Worm (Caenorhabditis elegans): Measurements from ENCODE around the gene Y38E10A.14.
A peak's percentile ranks its signal among the peaks of the same experiment; 100 is the strongest.

Y38E10A.14 gene

ce11 chrII:12630888-12631287 lies 6.6 kb upstream of the Y38E10A.14 start, which contains the start of gene Y38E10A.34:
Gene Y38E10A.34, plus strand, starts transcription at chrII:12631188.
- TF ChIP-seq efl-1 (optimal IDR thresholded peaks at IDR 0.05) (no peak), efl-1 (GFP tag; optimal IDR thresholded peaks at IDR 0.05 in 1 of 2) (peak in 1 of 2 experiments; percentile 18), nhr-85 (tag) (peak; percentile 53), unc-98 (GFP tag; IDR thresholded peaks at IDR 0.05) (no peak), vab-15 (tag; optimal IDR thresholded peaks at IDR 0.05) (no peak), sptf-1 (tag; optimal IDR thresholded peaks at IDR 0.05) (no peak), nhr-84 (tag; optimal IDR thresholded peaks at IDR 0.05) (no peak), egl-13 (tag; optimal IDR thresholded peaks at IDR 0.05) (no peak), lin-35 (GFP tag; optimal IDR thresholded peaks at IDR 0.05) (no peak)

DNA sequence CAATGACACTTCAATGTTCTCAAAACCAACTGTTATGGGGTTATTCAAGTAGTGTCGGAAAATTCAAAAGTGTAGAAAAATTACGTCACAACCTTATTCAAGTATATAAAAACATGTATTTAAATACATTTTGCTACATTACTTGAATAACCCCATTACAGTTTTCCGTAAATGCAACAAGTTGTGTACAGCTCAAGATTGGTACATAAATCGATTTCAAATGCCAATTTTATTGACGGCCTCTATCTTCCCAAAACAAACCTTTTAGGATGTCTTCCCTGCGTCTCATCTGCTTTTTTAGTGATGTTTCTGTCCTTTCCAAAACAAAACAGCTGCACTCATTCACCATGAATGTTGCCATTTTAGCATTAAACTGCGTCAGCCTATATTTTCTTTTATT lies 5.1 kb upstream of the Y38E10A.14 start, which contains the start of gene Y38E10A.28:
Y38E10A.28 (plus strand) TSS at position 301 of the 400 bp plus-strand sequence.
- TF ChIP-seq snu-23 (GFP tag; optimal IDR thresholded peaks at IDR 0.05) (no peak), swsn-7 (tag; optimal IDR thresholded peaks at IDR 0.05) (no peak), C34B4.2 (tag; optimal IDR thresholded peaks at IDR 0.05) (no peak), C04F5.9 (tag; optimal IDR thresholded peaks at IDR 0.05) (no peak), zip-4 (GFP tag; optimal IDR thresholded peaks at IDR 0.05) (no peak), nhr-12 (tag; optimal IDR thresholded peaks at IDR 0.05) (no peak), rnt-1 (tag; optimal IDR thresholded peaks at IDR 0.05) (no peak), grh-1 (GFP tag; IDR thresholded peaks at IDR 0.05) (no peak), irx-1 (tag; optimal IDR thresholded peaks at IDR 0.05) (no peak)

DNA sequence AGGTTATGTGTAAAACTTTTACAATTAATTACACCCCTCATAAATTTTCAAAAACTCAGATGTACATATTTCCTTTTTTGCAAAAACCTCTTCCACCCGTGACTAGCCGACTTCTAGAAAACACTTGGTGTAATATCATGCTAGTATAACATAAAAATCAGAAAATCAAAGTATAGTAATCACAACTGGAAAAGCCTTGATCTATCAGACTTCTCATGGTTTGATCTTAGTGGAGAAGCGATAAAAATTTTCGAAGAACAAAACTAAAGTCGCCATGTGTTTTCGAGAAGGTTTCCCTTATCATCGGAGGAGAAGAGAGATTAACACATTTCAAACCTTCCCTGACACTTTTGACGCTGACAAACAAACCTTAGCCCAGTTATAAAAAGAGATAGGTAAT lies 4.2 kb upstream of the Y38E10A.14 start, which contains the start of gene nspe-5:
nspe-5 (plus strand) TSS at position 301 of the 400 bp plus-strand sequence.
- TF ChIP-seq nhr-20 (tag; optimal IDR thresholded peaks at IDR 0.05): peak; percentile 34
- TF ChIP-seq isw-1 (GFP tag; IDR thresholded peaks at IDR 0.05): no peak
- no peak for TF ChIP-seq efl-1 (optimal IDR thresholded peaks at IDR 0.05)
- TF ChIP-seq efl-1 (GFP tag; optimal IDR thresholded peaks at IDR 0.05 in 1 of 2): peak in 1 of 2 experiments; percentile 18
- no peak for TF ChIP-seq unc-86 (tag; optimal IDR thresholded peaks at IDR 0.05)
- peak in 1 of 6 experiments; percentile 21 for TF ChIP-seq elt-3 (tag; optimal IDR thresholded peaks at IDR 0.05)
- TF ChIP-seq vab-15 (tag; optimal IDR thresholded peaks at IDR 0.05): no peak
- peak; percentile 12 for TF ChIP-seq blmp-1 (tag; optimal IDR thresholded peaks at IDR 0.05)
- TF ChIP-seq fkh-8 (tag; optimal IDR thresholded peaks at IDR 0.05): no peak
- peak; percentile 10 for TF ChIP-seq snu-23 (GFP tag; optimal IDR thresholded peaks at IDR 0.05)
- no peak for TF ChIP-seq sox-4 (tag; optimal IDR thresholded peaks at IDR 0.05)
- peak; percentile 4 for TF ChIP-seq nhr-85 (tag)
- TF ChIP-seq lin-13 (GFP tag; optimal IDR thresholded peaks at IDR 0.05): no peak
- no peak for TF ChIP-seq zag-1 (tag; optimal IDR thresholded peaks at IDR 0.05)
- no peak for TF ChIP-seq lin-15B (tag; optimal IDR thresholded peaks at IDR 0.05)
- peak; percentile 1 for TF ChIP-seq lin-14 (GFP tag; optimal IDR thresholded peaks at IDR 0.05)

ce11 chrII:12626887-12627286 lies 2.6 kb upstream of the Y38E10A.14 start, which contains the start of gene nspe-7:
Gene nspe-7, plus strand, starts transcription at chrII:12627187.
- TF ChIP-seq ces-1 (GFP tag; optimal IDR thresholded peaks at IDR 0.05) (no peak), elt-3 (tag; optimal IDR thresholded peaks at IDR 0.05) (no peak), nhr-12 (tag; optimal IDR thresholded peaks at IDR 0.05) (no peak), nhr-11 (tag; optimal IDR thresholded peaks at IDR 0.05) (no peak), nhr-20 (tag; optimal IDR thresholded peaks at IDR 0.05) (no peak), alr-1 (tag; optimal IDR thresholded peaks at IDR 0.05; ENCODE audit: borderline replicate concordance) (no peak), aha-1 (tag; optimal IDR thresholded peaks at IDR 0.05) (no peak), nhr-90 (tag; optimal IDR thresholded peaks at IDR 0.05; ENCODE audit: poor library complexity) (no peak), nhr-28 (tag; optimal IDR thresholded peaks at IDR 0.05) (no peak), unc-130 (tag; optimal IDR thresholded peaks at IDR 0.05) (no peak), mab-9 (GFP tag; IDR thresholded peaks at IDR 0.05) (no peak), nhr-71 (tag; optimal IDR thresholded peaks at IDR 0.05) (no peak), ztf-4 (tag; optimal IDR thresholded peaks at IDR 0.05) (no peak), egl-27 (tag; optimal IDR thresholded peaks at IDR 0.05) (no peak), pax-3 (tag; optimal IDR thresholded peaks at IDR 0.05) (no peak), lir-3 (tag; optimal IDR thresholded peaks at IDR 0.05; ENCODE audit: poor library complexity) (no peak), snu-23 (GFP tag; optimal IDR thresholded peaks at IDR 0.05) (no peak)

Data from whole organism, L1 larva.